Worm (Caenorhabditis elegans) whole organism, L4/young adult: ENCODE results near the gene C01G6.2.

ENCODE experiments used
- W03F9.2 ChIP-seq: fragments of 150-350 bp; optimal IDR thresholded peaks from 2 replicates; lab custom pipeline; 2014; ENCODE audit warnings: missing biosample characterization, missing genetic modification characterization
- dao-5 ChIP-seq: sonication (generic microtip); optimal IDR thresholded peaks from 2 replicates; lab custom pipeline; 2016; ENCODE audit warnings: missing genotype, missing genetic modification characterization, moderate library complexity, missing compliant biosample characterization
- him-1 ChIP-seq: sonication (generic microtip); optimal IDR thresholded peaks from 2 replicates; lab custom pipeline; 2016; ENCODE audit warnings: missing genotype, missing genetic modification reagents, missing genetic modification characterization, missing compliant biosample characterization

DNA sequence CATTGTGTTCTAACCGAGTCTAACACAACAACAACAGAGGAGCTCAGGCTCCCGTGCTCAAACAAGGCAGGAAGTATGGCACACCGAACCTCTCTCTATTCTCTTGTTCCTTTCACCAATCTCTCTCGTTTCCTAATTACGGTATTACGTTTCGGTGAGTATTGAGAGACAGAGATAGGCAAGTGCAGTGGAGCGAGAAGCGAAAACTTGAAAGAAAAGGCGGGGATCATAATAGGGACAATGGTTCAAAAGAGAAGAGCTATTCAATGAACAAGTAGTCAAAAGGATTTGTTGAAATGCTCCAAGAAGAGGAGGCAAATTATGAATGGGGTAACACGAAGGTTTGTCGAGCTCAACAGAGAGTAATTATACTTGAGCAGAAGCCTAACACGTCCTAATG is 46.5 kb downstream of the C01G6.2 start:
- TF ChIP-seq him-1, result no peak
- TF ChIP-seq dao-5 (tag; lab: Kevin White, UChicago), result no peak
- TF ChIP-seq W03F9.2 (tag; lab: Kevin White, UChicago), result no peak
